Fruit fly (Drosophila melanogaster) whole organism, embryonic: Measurements from ENCODE around the gene CG7530.

Experiments
- Abd-B ChIP-seq: fragments of 200-800 bp; sonication (Bioruptor generic); optimal IDR thresholded peaks from 2 replicates; lab custom pipeline; 2018; ENCODE audit warnings: missing biosample characterization, mild to moderate bottlenecking, missing genetic modification characterization, moderate library complexity
- Antp ChIP-seq: fragments of 200-800 bp; sonication (Bioruptor generic); optimal IDR thresholded peaks from 3 replicates; lab custom pipeline; 2016; ENCODE audit warnings: missing biosample characterization, missing genetic modification characterization
- C15 ChIP-seq: fragments of 200-800 bp; sonication (Bioruptor generic); IDR thresholded peaks from 3 replicates; pipeline ENCODE4 v1.3.6; 2022; ENCODE audit warnings: missing biosample characterization, missing genetic modification characterization
- CG10431 ChIP-seq: fragments of 200-800 bp; sonication (Bioruptor generic); optimal IDR thresholded peaks from 3 replicates; lab custom pipeline; 2018; ENCODE audit warnings: missing biosample characterization, mild to moderate bottlenecking, missing genetic modification characterization
- CG10565 ChIP-seq: fragments of 200-800 bp; sonication (Bioruptor generic); optimal IDR thresholded peaks from 3 replicates; lab custom pipeline; 2016; ENCODE audit warnings: missing biosample characterization, mild to moderate bottlenecking, missing genetic modification characterization
- CG11085 ChIP-seq: fragments of 200-800 bp; sonication (Bioruptor generic); IDR thresholded peaks from 2 replicates; pipeline ENCODE4 v1.3.6; 2022; ENCODE audit warnings: missing biosample characterization, missing genetic modification characterization
- CG13424 ChIP-seq: fragments of 200-800 bp; sonication (Bioruptor generic); optimal IDR thresholded peaks from 2 replicates; lab custom pipeline; 2019; ENCODE audit warnings: missing biosample characterization, mild to moderate bottlenecking, missing genetic modification characterization, moderate library complexity
- CG14667 ChIP-seq: fragments of 200-800 bp; sonication (Bioruptor generic); IDR thresholded peaks from 2 replicates; pipeline ENCODE4 v1.3.6; 2022; ENCODE audit warnings: missing biosample characterization, missing genetic modification characterization
- CG14710 ChIP-seq: fragments of 200-800 bp; sonication (Bioruptor generic); optimal IDR thresholded peaks from 3 replicates; lab custom pipeline; 2019; ENCODE audit warnings: missing biosample characterization, mild to moderate bottlenecking, missing genetic modification characterization, moderate library complexity
- CG14965 ChIP-seq: fragments of 200-800 bp; sonication (Bioruptor generic); optimal IDR thresholded peaks from 2 replicates; lab custom pipeline; 2016; ENCODE audit warnings: missing biosample characterization, missing genetic modification characterization, borderline replicate concordance
- CG16815 ChIP-seq: fragments of 200-800 bp; sonication (Bioruptor generic); optimal IDR thresholded peaks from 3 replicates; lab custom pipeline; 2017; ENCODE audit warnings: missing biosample characterization, mild to moderate bottlenecking, missing genetic modification characterization
- CG30403 ChIP-seq: fragments of 200-800 bp; sonication (Bioruptor generic); optimal IDR thresholded peaks from 3 replicates; lab custom pipeline; 2016; ENCODE audit warnings: missing biosample characterization, missing genetic modification characterization
- CG31365 ChIP-seq: fragments of 200-800 bp; sonication (Bioruptor generic); optimal IDR thresholded peaks from 2 replicates; lab custom pipeline; 2018; ENCODE audit warnings: missing biosample characterization, mild to moderate bottlenecking, missing genetic modification characterization
- CG32767 ChIP-seq: fragments of 200-800 bp; sonication (Bioruptor generic); IDR thresholded peaks from 2 replicates; pipeline ENCODE4 v1.3.6; 2022; ENCODE audit warnings: missing biosample characterization, missing genetic modification characterization
- CG3407 ChIP-seq: fragments of 200-800 bp; sonication (Bioruptor generic); optimal IDR thresholded peaks from 2 replicates; lab custom pipeline; 2018; ENCODE audit warnings: missing biosample characterization, mild to moderate bottlenecking, missing genetic modification characterization
- CG4707 ChIP-seq: fragments of 200-800 bp; sonication (Bioruptor generic); optimal IDR thresholded peaks from 2 replicates; lab custom pipeline; 2018; ENCODE audit warnings: missing biosample characterization, mild to moderate bottlenecking, missing genetic modification characterization, moderate library complexity
- CG4730 ChIP-seq: fragments of 200-800 bp; sonication (Bioruptor generic); IDR thresholded peaks from 2 replicates; pipeline ENCODE4 v1.3.6; 2022; ENCODE audit warnings: missing biosample characterization, missing genetic modification characterization
- CG4820 ChIP-seq: fragments of 200-800 bp; sonication (Bioruptor generic); optimal IDR thresholded peaks from 3 replicates; lab custom pipeline; 2016; ENCODE audit warnings: missing biosample characterization, missing genetic modification characterization
- CG7786 ChIP-seq: fragments of 200-800 bp; sonication (Bioruptor generic); optimal IDR thresholded peaks from 2 replicates; lab custom pipeline; 2016; ENCODE audit warnings: missing biosample characterization, missing genetic modification characterization
- CG7987 ChIP-seq: fragments of 200-800 bp; sonication (Bioruptor generic); optimal IDR thresholded peaks from 2 replicates; lab custom pipeline; 2018; ENCODE audit warnings: missing biosample characterization, mild to moderate bottlenecking, missing genetic modification characterization, moderate library complexity
- Camta ChIP-seq: fragments of 200-800 bp; sonication (Bioruptor generic); optimal IDR thresholded peaks from 2 replicates; lab custom pipeline; 2016; ENCODE audit warnings: missing biosample characterization, missing genetic modification characterization
- Chrac-16 ChIP-seq: fragments of 200-800 bp; sonication (Bioruptor generic); optimal IDR thresholded peaks from 3 replicates; lab custom pipeline; 2016; ENCODE audit warnings: missing biosample characterization, missing genetic modification characterization
- CrebB ChIP-seq: fragments of 200-800 bp; sonication (Bioruptor generic); optimal IDR thresholded peaks from 3 replicates; lab custom pipeline; 2018; ENCODE audit warnings: missing biosample characterization, mild to moderate bottlenecking, missing genetic modification characterization
- Dref ChIP-seq: fragments of 200-800 bp; sonication (Bioruptor generic); IDR thresholded peaks from 2 replicates; pipeline ENCODE4 v1.3.6; 2022; ENCODE audit warnings: missing biosample characterization, missing genetic modification characterization
- Elba2 ChIP-seq: fragments of 200-800 bp; sonication (Bioruptor generic); optimal IDR thresholded peaks from 3 replicates; lab custom pipeline; 2016; ENCODE audit warnings: missing biosample characterization, missing genetic modification characterization
- MTF-1 ChIP-seq: fragments of 200-800 bp; sonication (Bioruptor generic); optimal IDR thresholded peaks from 2 replicates; lab custom pipeline; 2018; ENCODE audit warnings: missing biosample characterization, mild to moderate bottlenecking, missing genetic modification characterization, borderline replicate concordance
- Max ChIP-seq: fragments of 200-800 bp; sonication (Bioruptor generic); optimal IDR thresholded peaks from 2 replicates; lab custom pipeline; 2016; ENCODE audit warnings: missing biosample characterization, mild to moderate bottlenecking, missing genetic modification characterization
- NfI ChIP-seq: fragments of 200-800 bp; sonication (Bioruptor generic); optimal IDR thresholded peaks from 3 replicates; lab custom pipeline; 2018; ENCODE audit warnings: missing biosample characterization, mild to moderate bottlenecking, missing genetic modification characterization, moderate library complexity
- Sin3A ChIP-seq: fragments of >200 bp; optimal IDR thresholded peaks from 2 replicates; lab custom pipeline; 2018
- Spps ChIP-seq: fragments of 200-800 bp; sonication (Bioruptor generic); optimal IDR thresholded peaks from 2 replicates; lab custom pipeline; 2018; ENCODE audit warnings: missing biosample characterization, mild to moderate bottlenecking, missing genetic modification characterization
- ac ChIP-seq: fragments of 200-800 bp; sonication (Bioruptor generic); optimal IDR thresholded peaks from 3 replicates; lab custom pipeline; 2017; ENCODE audit warnings: missing biosample characterization, mild to moderate bottlenecking, missing genetic modification characterization
- bowl ChIP-seq: fragments of 200-800 bp; sonication (Bioruptor generic); IDR thresholded peaks from 2 replicates; pipeline ENCODE4 v1.3.6; 2022; ENCODE audit warnings: missing biosample characterization, missing genetic modification characterization
- btn ChIP-seq: fragments of 200-800 bp; sonication (Bioruptor generic); optimal IDR thresholded peaks from 2 replicates; lab custom pipeline; 2016; ENCODE audit warnings: missing biosample characterization, missing genetic modification characterization
- croc ChIP-seq: fragments of 200-800 bp; sonication (Bioruptor generic); conservative IDR thresholded peaks from 3 replicates; pipeline ENCODE4 v1.3.6; 2022; ENCODE audit warnings: missing biosample characterization, missing genetic modification characterization
- dmrt99B ChIP-seq: fragments of 200-800 bp; sonication (Bioruptor generic); optimal IDR thresholded peaks from 2 replicates; lab custom pipeline; 2018; ENCODE audit warnings: missing biosample characterization, mild to moderate bottlenecking, missing genetic modification characterization, moderate library complexity
- emc ChIP-seq: fragments of 200-800 bp; sonication (Bioruptor generic); optimal IDR thresholded peaks from 2 replicates; lab custom pipeline; 2016; ENCODE audit warnings: missing biosample characterization, missing genetic modification characterization
- esg ChIP-seq: fragments of 200-800 bp; sonication (Bioruptor generic); conservative IDR thresholded peaks from 2 replicates; pipeline ENCODE4 v1.3.6; 2022; ENCODE audit warnings: missing biosample characterization, missing genetic modification characterization
- gt ChIP-seq: fragments of 200-800 bp; sonication (Bioruptor generic); IDR thresholded peaks from 2 replicates; pipeline ENCODE4 v1.3.6; 2022; ENCODE audit warnings: missing biosample characterization, missing genetic modification characterization
- h ChIP-seq: fragments of >200 bp; optimal IDR thresholded peaks from 2 replicates; lab custom pipeline; 2017
- jumu ChIP-seq: fragments of 200-800 bp; sonication (Bioruptor generic); optimal IDR thresholded peaks from 3 replicates; lab custom pipeline; 2016; ENCODE audit warnings: missing biosample characterization, missing genetic modification characterization
- kah ChIP-seq: fragments of 200-800 bp; sonication (Bioruptor generic); optimal IDR thresholded peaks from 2 replicates; lab custom pipeline; 2018; ENCODE audit warnings: missing biosample characterization, mild to moderate bottlenecking, missing genetic modification characterization
- lola ChIP-seq, 3 experiments: fragments of >200 bp in 2 of 3; fragments of 200-800 bp in 1 of 3; sonication (Bioruptor generic) in 1 of 3; optimal IDR thresholded peaks; 2 replicates each; lab custom pipeline; 2017 to 2019; ENCODE audit warnings: missing biosample characterization in 3 of 3, missing genetic modification characterization in 3 of 3, mild to moderate bottlenecking in 1 of 3, moderate library complexity in 1 of 3
- mirr ChIP-seq: fragments of 200-800 bp; sonication (Bioruptor generic); optimal IDR thresholded peaks from 3 replicates; lab custom pipeline; 2018; ENCODE audit warnings: missing biosample characterization, mild to moderate bottlenecking, missing genetic modification characterization
- nau ChIP-seq: fragments of 200-800 bp; sonication (Bioruptor generic); optimal IDR thresholded peaks from 3 replicates; lab custom pipeline; 2017; ENCODE audit warnings: missing biosample characterization, mild to moderate bottlenecking, missing genetic modification characterization, missing genetic modification reagents
- peb ChIP-seq: fragments of 200-800 bp; sonication (Bioruptor generic); IDR thresholded peaks from 2 replicates; pipeline ENCODE4 v1.3.6; 2022; ENCODE audit warnings: missing biosample characterization, missing genetic modification characterization
- pita ChIP-seq: fragments of 200-800 bp; sonication (Bioruptor generic); optimal IDR thresholded peaks from 2 replicates; lab custom pipeline; 2017; ENCODE audit warnings: missing biosample characterization, mild to moderate bottlenecking, missing genetic modification characterization
- pnt ChIP-seq: fragments of 200-800 bp; sonication (Bioruptor generic); optimal IDR thresholded peaks from 3 replicates; lab custom pipeline; 2016; ENCODE audit warnings: missing biosample characterization, missing genetic modification characterization
- rib ChIP-seq: fragments of 200-800 bp; sonication (Bioruptor generic); IDR thresholded peaks from 2 replicates; pipeline ENCODE4 v1.3.6; 2022; ENCODE audit warnings: missing biosample characterization, missing genetic modification characterization
- salm ChIP-seq: fragments of 200-800 bp; sonication (Bioruptor generic); optimal IDR thresholded peaks from 2 replicates; lab custom pipeline; 2018; ENCODE audit warnings: missing biosample characterization, mild to moderate bottlenecking, missing genetic modification characterization
- slp2 ChIP-seq: fragments of 200-800 bp; sonication (Bioruptor generic); optimal IDR thresholded peaks from 2 replicates; lab custom pipeline; 2016; ENCODE audit warnings: missing biosample characterization, missing genetic modification characterization
- tx ChIP-seq: fragments of 200-800 bp; sonication (Bioruptor generic); optimal IDR thresholded peaks from 2 replicates; lab custom pipeline; 2016; ENCODE audit warnings: missing biosample characterization, missing genetic modification characterization

Gene CG7530

dm6 chr3R:14741192-14741915 is 10.0 kb upstream of the CG7530 start, which contains the start of the genes eff and jvl (continued):
- TF ChIP-seq CrebB (no peak), NfI (GFP tag; lab: Kevin White, UChicago) (no peak), CG30403 (GFP tag; lab: Kevin White, UChicago) (peak; percentile 48), CG16815 (no peak), C15 (no peak), MTF-1 (no peak), dmrt99B (tag; lab: Kevin White, UChicago) (no peak), Antp (GFP tag; lab: Kevin White, UChicago) (no peak), slp2 (GFP tag; lab: Kevin White, UChicago) (no peak), CG4730 (GFP tag; lab: Robert Waterston, UW) (peak; percentile 29; the same call in 1 of the 2 replicates), peb (GFP tag; lab: Robert Waterston, UW) (no peak), ac (GFP tag; lab: Kevin White, UChicago) (no peak), CG31365 (tag; lab: Kevin White, UChicago) (no peak), lola (GFP tag; optimal IDR thresholded peaks at IDR 0.05; lab: Kevin White, UChicago) (no peak), CG32767 (GFP tag; lab: Robert Waterston, UW) (no peak), CG10431 (GFP tag; lab: Kevin White, UChicago) (no peak), CG13424 (tag; lab: Kevin White, UChicago) (peak; percentile 22), salm (tag; lab: Kevin White, UChicago) (no peak), CG14710 (tag; lab: Kevin White, UChicago) (peak; percentile 49), CG11085 (GFP tag; lab: Robert Waterston, UW) (no peak), jumu (GFP tag; lab: Kevin White, UChicago) (no peak), CG7786 (GFP tag; lab: Kevin White, UChicago) (no peak), CG4820 (GFP tag; lab: Kevin White, UChicago) (no peak), CG4707 (GFP tag; lab: Kevin White, UChicago) (no peak), Camta (GFP tag; lab: Kevin White, UChicago) (no peak), emc (no peak), btn (GFP tag; lab: Kevin White, UChicago) (no peak), Spps (tag; lab: Kevin White, UChicago) (no peak), CG10565 (GFP tag; lab: Kevin White, UChicago) (no peak), CG7987 (peak; percentile 28), bowl (GFP tag; lab: Robert Waterston, UW) (no peak), Abd-B (GFP tag; lab: Kevin White, UChicago) (no peak), Dref (GFP tag; lab: Robert Waterston, UW) (peak; percentile 73), croc (GFP tag; lab: Robert Waterston, UW) (no peak), tx (GFP tag; lab: Kevin White, UChicago) (no peak), Max (peak; percentile 38), pita (GFP tag; lab: Kevin White, UChicago) (no peak), esg (GFP tag; lab: Robert Waterston, UW) (no peak), nau (GFP tag; lab: Kevin White, UChicago) (no peak), h (lab: Kevin White, UChicago) (no peak), pnt (GFP tag; lab: Kevin White, UChicago) (no peak), Chrac-16 (GFP tag; lab: Kevin White, UChicago) (peak; percentile 38), kah (GFP tag; lab: Kevin White, UChicago) (no peak), gt (GFP tag; lab: Robert Waterston, UW) (no peak), CG14965 (no peak), rib (GFP tag; lab: Robert Waterston, UW) (no peak), Elba2 (GFP tag; lab: Kevin White, UChicago) (no peak), CG3407 (no peak), mirr (GFP tag; lab: Kevin White, UChicago) (no peak), CG14667 (GFP tag; lab: Robert Waterston, UW) (no peak; the same call in 1 of the 2 replicates), Sin3A (lab: Kevin White, UChicago) (peak; percentile 87)
